Worm (Caenorhabditis elegans): ENCODE results near the gene ttyh-1.

The ttyh-1 gene

DNA sequence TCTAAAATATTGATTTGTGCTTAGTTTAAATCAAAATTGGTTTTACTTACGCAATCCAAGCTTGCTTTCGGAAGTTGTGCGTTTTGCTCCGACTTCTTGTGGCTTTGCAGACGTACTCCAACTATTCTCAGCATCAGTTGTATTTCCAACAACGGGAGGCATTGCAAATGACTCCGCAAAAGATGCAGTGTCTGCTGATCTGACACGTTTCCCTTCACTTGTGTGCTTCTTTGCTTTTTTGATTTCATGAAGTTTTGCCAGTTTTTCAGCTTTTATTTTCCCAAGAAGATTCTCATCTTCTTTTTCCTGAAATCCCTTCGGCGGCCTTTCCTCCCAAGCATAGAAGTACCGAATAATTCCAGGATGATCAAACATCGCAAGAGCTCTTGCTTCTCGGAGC, 43.2 kb downstream of the ttyh-1 start:
- TF ChIP-seq nhr-76 (tag; optimal IDR thresholded peaks at IDR 0.05) = no peak
- no peak for TF ChIP-seq zip-8 (tag; optimal IDR thresholded peaks at IDR 0.05)
- no peak for TF ChIP-seq drap-1 (GFP tag; optimal IDR thresholded peaks at IDR 0.05)
- TF ChIP-seq flh-1 (GFP tag; optimal IDR thresholded peaks at IDR 0.05) = no peak
- TF ChIP-seq ceh-39 (tag; optimal IDR thresholded peaks at IDR 0.05) = no peak
- TF ChIP-seq tbx-8 (GFP tag; optimal IDR thresholded peaks at IDR 0.05) = no peak
- no peak for TF ChIP-seq mls-2 (tag; optimal IDR thresholded peaks at IDR 0.05)
- no peak for TF ChIP-seq elt-3 (tag; optimal IDR thresholded peaks at IDR 0.05)
- no peak for TF ChIP-seq ham-2 (GFP tag; optimal IDR thresholded peaks at IDR 0.05)
- TF ChIP-seq mep-1 (tag; optimal IDR thresholded peaks at IDR 0.05) = no peak
- TF ChIP-seq nhr-12 (tag; optimal IDR thresholded peaks at IDR 0.05) = no peak

- no peak for TF ChIP-seq nhr-2 (tag; optimal IDR thresholded peaks at IDR 0.05)
- no peak for TF ChIP-seq mls-2 (tag; optimal IDR thresholded peaks at IDR 0.05)
- peak; percentile 0 for TF ChIP-seq unc-120 (tag; optimal IDR thresholded peaks at IDR 0.05; ENCODE audit: poor library complexity, severe bottlenecking)
- peak; percentile 55 for TF ChIP-seq ceh-39 (tag; optimal IDR thresholded peaks at IDR 0.05)
- peak; percentile 28 for TF ChIP-seq nhr-237 (tag; optimal IDR thresholded peaks at IDR 0.05)
- TF ChIP-seq lsy-2 (tag; optimal IDR thresholded peaks at IDR 0.05) = peak; percentile 20
- TF ChIP-seq zip-8 (tag; optimal IDR thresholded peaks at IDR 0.05) = peak; percentile 50
- TF ChIP-seq elt-3 (tag; optimal IDR thresholded peaks at IDR 0.05) = peak; percentile 33
- peak; percentile 34 for TF ChIP-seq mep-1 (tag; optimal IDR thresholded peaks at IDR 0.05)
- peak; percentile 76 for TF ChIP-seq hlh-1 (tag; optimal IDR thresholded peaks at IDR 0.05)
- no peak for TF ChIP-seq tbx-8 (GFP tag; optimal IDR thresholded peaks at IDR 0.05)
- TF ChIP-seq ceh-83 (GFP tag; optimal IDR thresholded peaks at IDR 0.05) = no peak
- peak; percentile 14 for TF ChIP-seq nhr-12 (tag; optimal IDR thresholded peaks at IDR 0.05)
- TF ChIP-seq pha-4 (tag; optimal IDR thresholded peaks at IDR 0.05) = peak; percentile 20
- peak; percentile 1 for TF ChIP-seq blmp-1 (tag; optimal IDR thresholded peaks at IDR 0.05)
These were observed 46.5 kb downstream of the ttyh-1 start, which contains the start of gene pek-1 for ce11 chrX:11414837-11415550. pek-1 (minus strand) TSS chrX:11414887.

DNA sequence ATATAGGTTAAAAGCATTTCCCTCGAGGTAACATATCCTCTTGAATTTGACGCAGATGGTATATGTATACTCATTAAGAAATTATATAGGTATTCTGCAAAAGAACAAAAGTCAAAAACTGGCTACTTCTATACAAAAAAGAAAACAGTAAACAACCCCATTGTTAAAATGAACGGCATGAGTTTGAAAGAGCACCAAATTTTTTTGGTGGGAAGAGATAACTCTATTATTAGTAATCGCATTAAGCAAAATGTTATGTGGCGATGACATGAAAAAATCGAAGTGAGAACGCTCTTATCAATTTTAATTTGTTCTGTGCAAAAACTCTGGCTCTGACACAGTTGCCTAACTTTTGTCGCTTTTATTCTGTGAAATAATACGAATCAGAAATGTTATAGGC, 50.1 kb downstream of the ttyh-1 start, which contains the start of gene F46C3.2:
F46C3.2 (minus strand) TSS at position 101 of the 400 bp plus-strand sequence.
- TF ChIP-seq unc-62 (GFP tag; optimal IDR thresholded peaks at IDR 0.05) (no peak), hlh-1 (tag; optimal IDR thresholded peaks at IDR 0.05) (no peak), elt-3 (tag; optimal IDR thresholded peaks at IDR 0.05) (no peak), nhr-28 (tag; optimal IDR thresholded peaks at IDR 0.05) (no peak), mls-2 (tag; optimal IDR thresholded peaks at IDR 0.05) (no peak), snpc-4 (tag; optimal IDR thresholded peaks at IDR 0.05) (no peak), ceh-83 (GFP tag; optimal IDR thresholded peaks at IDR 0.05) (no peak), zip-8 (tag; optimal IDR thresholded peaks at IDR 0.05) (no peak), blmp-1 (tag; optimal IDR thresholded peaks at IDR 0.05) (no peak), sptf-1 (tag; optimal IDR thresholded peaks at IDR 0.05) (no peak)

DNA sequence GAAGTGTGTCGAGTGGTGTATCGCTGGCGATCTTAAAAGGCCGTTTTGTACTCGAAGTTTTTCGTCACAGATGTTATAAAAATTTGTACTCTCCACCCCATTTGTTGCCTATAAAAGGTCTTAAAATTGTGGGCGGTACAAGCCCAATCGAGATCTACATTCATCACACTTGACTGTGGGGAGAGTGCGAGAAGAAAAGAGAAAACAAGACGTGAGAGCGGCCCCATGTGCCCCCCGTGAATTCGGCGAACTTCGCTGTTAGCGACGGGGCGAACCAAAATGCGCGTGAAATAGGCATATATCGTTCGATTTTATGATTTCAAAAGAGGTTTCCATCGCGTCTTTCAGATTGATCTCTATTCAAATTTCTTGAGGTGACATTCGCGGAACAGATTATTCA, 51.5 kb downstream of the ttyh-1 start, which contains the start of gene F46C3.6:
F46C3.6 (minus strand) TSS at position 87 of the 400 bp plus-strand sequence.
- TF ChIP-seq pha-4 (tag; optimal IDR thresholded peaks at IDR 0.05) (no peak), unc-62 (GFP tag; optimal IDR thresholded peaks at IDR 0.05) (no peak), zip-8 (tag; optimal IDR thresholded peaks at IDR 0.05) (no peak), sptf-1 (tag; optimal IDR thresholded peaks at IDR 0.05) (no peak)

Measured in whole organism, mixed stage, embryonic.